Worm (Caenorhabditis elegans): Measurements from ENCODE around the gene hot-9.

hot-9 gene

DNA sequence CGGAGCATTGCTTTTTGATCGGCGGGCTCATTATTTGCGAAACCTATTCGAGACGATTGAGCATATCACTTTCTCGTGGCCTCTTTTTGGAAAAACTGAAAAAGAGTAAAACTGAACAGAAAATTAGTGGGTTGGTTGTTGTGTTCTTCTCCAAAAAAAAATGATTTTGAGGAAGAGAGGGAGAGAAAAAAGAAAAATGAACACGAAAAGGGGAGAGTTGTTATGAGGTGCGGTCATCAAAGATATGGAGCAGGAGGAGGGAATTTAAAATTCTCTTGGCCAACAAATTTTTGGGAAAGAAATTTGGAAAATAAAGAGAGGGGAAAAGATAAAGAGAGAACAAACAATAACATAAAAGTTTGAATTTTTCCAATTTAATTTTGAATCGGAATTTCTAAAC lies at the start of gene hot-9:
hot-9 (minus strand) TSS at position 101 of the 400 bp plus-strand sequence.
- TF ChIP-seq unc-62 (GFP tag; optimal IDR thresholded peaks at IDR 0.05) (no peak), lsy-2 (tag; optimal IDR thresholded peaks at IDR 0.05) (no peak), ham-2 (GFP tag; optimal IDR thresholded peaks at IDR 0.05) (no peak), elt-1 (tag; optimal IDR thresholded peaks at IDR 0.05; ENCODE audit: borderline replicate concordance, insufficient read depth) (no peak), zip-8 (tag; optimal IDR thresholded peaks at IDR 0.05) (no peak), nhr-2 (tag; optimal IDR thresholded peaks at IDR 0.05) (no peak), drap-1 (GFP tag; optimal IDR thresholded peaks at IDR 0.05) (no peak), elt-3 (tag; optimal IDR thresholded peaks at IDR 0.05) (no peak), pha-4 (tag; optimal IDR thresholded peaks at IDR 0.05) (no peak), snpc-4 (tag; optimal IDR thresholded peaks at IDR 0.05) (no peak), sem-2 (GFP tag; optimal IDR thresholded peaks at IDR 0.05) (no peak), unc-120 (tag; optimal IDR thresholded peaks at IDR 0.05; ENCODE audit: poor library complexity, severe bottlenecking) (no peak), ztf-11 (tag; optimal IDR thresholded peaks at IDR 0.05) (no peak), tbx-8 (GFP tag; optimal IDR thresholded peaks at IDR 0.05) (no peak)

DNA sequence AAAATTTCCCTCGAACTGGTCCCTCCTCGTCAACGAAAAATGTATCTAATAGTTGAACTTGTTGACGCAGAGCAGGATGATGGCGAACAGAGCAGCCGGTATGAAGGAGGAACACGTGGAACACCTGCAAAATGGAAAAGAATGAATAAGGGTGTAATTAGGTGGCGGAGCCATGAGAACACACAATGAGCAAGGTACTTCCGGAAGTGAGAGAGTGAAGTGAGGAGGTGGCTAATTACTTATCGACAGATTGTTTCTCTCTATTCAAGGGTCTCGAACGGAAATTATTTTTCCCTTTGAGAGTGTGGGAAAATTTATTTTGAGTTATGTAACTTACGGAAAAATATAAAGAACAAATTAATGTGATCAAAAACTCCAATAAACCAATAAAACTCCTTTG lies 48.2 kb upstream of the hot-9 start:
- TF ChIP-seq ceh-43 (GFP tag; optimal IDR thresholded peaks at IDR 0.05) (peak; percentile 55), lin-32 (GFP tag; optimal IDR thresholded peaks at IDR 0.05) (peak; percentile 30), elt-1 (tag; optimal IDR thresholded peaks at IDR 0.05; ENCODE audit: borderline replicate concordance, insufficient read depth) (no peak), unc-120 (tag; optimal IDR thresholded peaks at IDR 0.05; ENCODE audit: poor library complexity, severe bottlenecking) (no peak), zip-8 (tag; optimal IDR thresholded peaks at IDR 0.05) (no peak), snpc-4 (tag; optimal IDR thresholded peaks at IDR 0.05) (no peak), mls-2 (tag; optimal IDR thresholded peaks at IDR 0.05) (peak; percentile 45), sptf-1 (tag; optimal IDR thresholded peaks at IDR 0.05) (peak; percentile 37), hlh-1 (tag; optimal IDR thresholded peaks at IDR 0.05) (no peak), bed-3 (GFP tag; optimal IDR thresholded peaks at IDR 0.05) (no peak), ceh-83 (GFP tag; optimal IDR thresholded peaks at IDR 0.05) (no peak), ztf-11 (tag; optimal IDR thresholded peaks at IDR 0.05) (no peak), ceh-39 (tag; optimal IDR thresholded peaks at IDR 0.05) (no peak)

DNA sequence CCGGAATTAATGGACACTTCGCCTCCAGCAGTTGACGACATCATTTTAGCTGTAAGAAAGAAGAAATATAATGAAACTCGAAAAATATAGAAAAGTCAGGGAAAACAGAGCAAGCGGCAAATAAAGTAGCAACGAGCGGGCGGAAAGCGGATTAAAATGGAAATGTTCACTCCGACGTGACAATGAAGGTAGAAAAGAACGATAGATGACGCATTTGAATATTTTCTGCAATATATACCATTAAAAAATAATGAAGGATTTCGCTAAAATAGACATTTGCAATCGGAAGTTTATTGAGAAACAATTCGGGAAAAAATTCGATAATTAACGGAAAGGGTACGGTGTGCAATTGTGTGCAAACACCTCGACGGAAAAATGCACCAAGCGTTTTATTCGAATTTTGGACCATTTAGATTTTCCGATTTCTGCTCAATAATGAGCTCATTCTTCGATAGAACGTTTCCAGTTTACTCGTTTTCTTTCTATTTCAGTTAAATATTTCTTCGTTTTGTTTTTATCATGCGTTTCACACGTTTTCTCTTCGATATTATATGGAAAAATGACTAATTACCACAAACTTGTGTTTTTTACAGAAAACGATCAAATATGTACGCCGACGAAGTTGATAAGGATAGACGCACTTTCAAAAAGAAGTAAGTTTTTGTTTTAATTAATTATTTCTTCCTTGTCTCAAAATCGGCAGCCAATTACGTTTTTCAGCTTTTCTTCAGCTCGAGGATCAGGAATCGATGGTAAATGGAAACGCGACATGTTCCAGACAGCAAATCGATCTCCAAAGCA lies 45.9 kb upstream of the hot-9 start, which contains the start of the genes snpn-1 and C02B10.4:
snpn-1 (minus strand) TSS at position 51 of the 801 bp plus-strand sequence.
C02B10.4 (plus strand) TSS at position 594 of the 801 bp plus-strand sequence.
- peak; percentile 1 for TF ChIP-seq pha-4 (tag; optimal IDR thresholded peaks at IDR 0.05)
- peak; percentile 92 for TF ChIP-seq ces-1 (GFP tag; optimal IDR thresholded peaks at IDR 0.05)
- TF ChIP-seq elt-3 (tag; optimal IDR thresholded peaks at IDR 0.05): no peak
- no peak for TF ChIP-seq mep-1 (tag; optimal IDR thresholded peaks at IDR 0.05)
- TF ChIP-seq elt-1 (tag; optimal IDR thresholded peaks at IDR 0.05; ENCODE audit: borderline replicate concordance, insufficient read depth): no peak
- peak; percentile 27 for TF ChIP-seq ztf-11 (tag; optimal IDR thresholded peaks at IDR 0.05)
- no peak for TF ChIP-seq unc-120 (tag; optimal IDR thresholded peaks at IDR 0.05; ENCODE audit: poor library complexity, severe bottlenecking)
- no peak for TF ChIP-seq nhr-12 (tag; optimal IDR thresholded peaks at IDR 0.05)
- no peak for TF ChIP-seq nhr-2 (tag; optimal IDR thresholded peaks at IDR 0.05)
- peak; percentile 59 for TF ChIP-seq ceh-39 (tag; optimal IDR thresholded peaks at IDR 0.05)
- peak; percentile 52 for TF ChIP-seq ceh-43 (GFP tag; optimal IDR thresholded peaks at IDR 0.05)
- TF ChIP-seq unc-39 (tag; optimal IDR thresholded peaks at IDR 0.05): no peak
- no peak for TF ChIP-seq unc-62 (GFP tag; optimal IDR thresholded peaks at IDR 0.05)
- no peak for TF ChIP-seq nhr-76 (tag; optimal IDR thresholded peaks at IDR 0.05)
- TF ChIP-seq lsy-2 (tag; optimal IDR thresholded peaks at IDR 0.05): peak; percentile 97
- no peak for TF ChIP-seq hlh-1 (tag; optimal IDR thresholded peaks at IDR 0.05)

DNA sequence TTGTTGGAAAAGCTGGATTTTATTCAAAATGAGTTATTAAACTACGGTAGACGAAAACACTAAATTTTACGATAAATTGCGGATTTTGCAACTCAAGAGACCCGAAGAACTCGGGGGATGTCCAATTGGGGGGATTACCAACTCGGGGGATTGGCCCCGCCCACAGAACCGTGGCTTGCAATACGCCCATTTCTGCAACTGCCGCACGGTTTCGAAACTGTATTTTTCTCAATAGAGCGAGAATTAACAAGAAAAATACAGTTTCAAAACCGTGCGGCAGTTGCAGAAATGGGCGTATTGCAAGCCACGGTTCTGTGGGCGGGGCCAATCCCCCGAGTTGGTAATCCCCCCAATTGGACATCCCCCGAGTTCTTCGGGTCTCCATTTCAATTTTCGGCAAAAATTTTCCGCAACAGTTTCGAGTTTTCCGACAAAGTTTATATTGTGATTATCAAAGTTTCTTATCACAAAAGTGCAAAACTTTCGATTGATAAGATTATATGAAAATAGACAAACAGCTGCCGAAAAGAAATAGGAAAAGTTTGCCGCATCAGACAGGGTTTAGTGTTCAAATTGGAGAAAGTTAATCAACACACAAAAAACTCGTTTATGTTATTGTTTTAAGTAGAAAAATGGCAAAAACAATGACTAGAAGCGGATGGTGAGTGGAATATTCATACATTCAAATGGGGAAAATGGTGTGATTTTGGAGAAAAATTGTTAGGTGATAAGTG lies 44.7 kb upstream of the hot-9 start:
- TF ChIP-seq ces-1 (GFP tag; optimal IDR thresholded peaks at IDR 0.05) (peak; percentile 12), lsy-2 (tag; optimal IDR thresholded peaks at IDR 0.05) (peak; percentile 76)

DNA sequence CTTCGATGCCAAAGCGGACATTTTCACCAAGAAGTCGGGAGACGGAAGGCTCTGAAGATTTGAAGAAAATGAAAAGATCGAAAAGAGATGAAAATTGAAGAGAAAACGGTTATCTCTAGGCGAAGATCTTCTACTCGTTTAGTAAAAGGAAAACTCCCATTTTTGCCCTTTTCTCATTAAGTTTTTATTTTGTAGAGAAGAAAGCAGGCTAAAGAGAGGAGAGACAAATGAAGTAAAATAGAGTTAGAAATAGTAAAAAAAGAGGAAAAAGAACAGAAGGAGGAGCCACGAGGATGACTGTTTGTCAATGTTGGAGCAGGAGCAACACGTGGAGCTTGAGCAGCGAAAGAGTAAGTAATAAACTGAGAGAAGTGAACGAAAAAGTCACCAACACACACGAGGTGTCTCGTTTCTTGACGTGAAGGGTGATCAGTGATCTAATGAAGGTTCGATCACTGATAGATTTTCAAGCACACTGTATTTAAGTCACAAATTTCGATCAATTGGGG lies 43.6 kb upstream of the hot-9 start, which contains the start of gene ivd-1:
ivd-1 (minus strand) TSS at position 51 of the 509 bp plus-strand sequence.
- TF ChIP-seq nhr-12 (tag; optimal IDR thresholded peaks at IDR 0.05) (no peak), ceh-83 (GFP tag; optimal IDR thresholded peaks at IDR 0.05) (no peak), ztf-11 (tag; optimal IDR thresholded peaks at IDR 0.05) (no peak), drap-1 (GFP tag; optimal IDR thresholded peaks at IDR 0.05) (no peak), ham-2 (GFP tag; optimal IDR thresholded peaks at IDR 0.05) (no peak), ceh-43 (GFP tag; optimal IDR thresholded peaks at IDR 0.05) (no peak), pha-4 (tag; optimal IDR thresholded peaks at IDR 0.05) (no peak), elt-1 (tag; optimal IDR thresholded peaks at IDR 0.05; ENCODE audit: borderline replicate concordance, insufficient read depth) (no peak)
